Worm (Caenorhabditis elegans): Measurements from ENCODE around the gene rrp-8.

DNA sequence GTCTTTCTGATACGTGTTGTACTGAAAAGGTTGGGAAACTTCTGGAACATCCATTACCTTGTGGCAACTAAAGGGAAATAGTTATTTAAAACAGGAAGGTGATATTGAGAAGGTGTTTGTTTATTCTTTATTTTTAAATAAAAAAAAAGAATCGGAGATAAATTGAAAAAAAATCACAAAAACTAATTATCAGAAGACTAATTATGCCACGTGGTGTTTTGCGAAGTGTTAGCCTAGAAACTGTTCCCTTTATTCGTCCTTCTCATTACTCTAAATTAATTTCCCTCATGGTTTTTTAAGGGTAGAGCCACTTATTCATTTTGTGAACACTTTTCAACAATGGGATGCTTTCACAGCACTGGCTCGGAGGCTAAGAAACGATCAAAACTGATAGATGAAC, 5.0 kb downstream of the rrp-8 start, which contains the start of gene gpa-4:
- TF ChIP-seq lin-13 (GFP tag; optimal IDR thresholded peaks at IDR 0.05) (no peak), xbp-1 (tag; optimal IDR thresholded peaks at IDR 0.05) (no peak), lin-35 (GFP tag; optimal IDR thresholded peaks at IDR 0.05) (no peak), ama-1 (optimal IDR thresholded peaks at IDR 0.05) (no peak), lsy-2 (tag; optimal IDR thresholded peaks at IDR 0.05) (no peak), rnt-1 (tag; optimal IDR thresholded peaks at IDR 0.05) (no peak)

Measured in whole organism, L1 larva.